Worm (Caenorhabditis elegans): ENCODE data around the gene R11D1.13.

The R11D1.13 gene

DNA sequence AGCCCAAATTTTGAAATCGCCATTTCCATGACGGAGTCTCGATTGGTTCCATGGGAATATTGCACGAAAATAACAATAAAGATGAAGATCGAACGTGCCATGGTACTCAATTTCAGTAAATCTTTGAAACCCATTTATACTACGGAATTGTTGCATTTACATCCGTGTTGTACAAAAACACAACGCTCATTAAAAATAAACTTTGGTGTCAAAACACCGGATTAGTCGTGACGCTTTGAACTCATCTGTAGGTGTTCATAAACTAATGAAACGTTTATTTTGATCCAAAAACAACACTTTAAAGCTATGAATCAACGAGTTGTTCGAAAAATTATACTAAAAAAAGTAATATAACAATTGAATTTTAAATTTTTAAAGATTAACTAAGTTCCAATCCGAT is 12.8 kb upstream of the R11D1.13 start, which contains the start of gene R11D1.4:
TSS of gene R11D1.4 (minus strand) at position 101 of the 400 bp plus-strand sequence.
- no peak for TF ChIP-seq aha-1 (tag; optimal IDR thresholded peaks at IDR 0.05)
- TF ChIP-seq alr-1 (tag; optimal IDR thresholded peaks at IDR 0.05; ENCODE audit: borderline replicate concordance), result no peak
- TF ChIP-seq nhr-76 (tag; optimal IDR thresholded peaks at IDR 0.05), result no peak
- TF ChIP-seq efl-1 (optimal IDR thresholded peaks at IDR 0.05), result no peak
- no peak for TF ChIP-seq efl-1 (GFP tag; optimal IDR thresholded peaks at IDR 0.05 in 1 of 2)
- no peak for TF ChIP-seq mdl-1 (tag; optimal IDR thresholded peaks at IDR 0.05)
- no peak for TF ChIP-seq fkh-10 (GFP tag; optimal IDR thresholded peaks at IDR 0.05)
- TF ChIP-seq lin-14 (GFP tag; optimal IDR thresholded peaks at IDR 0.05), result no peak
- no peak for TF ChIP-seq ceh-63 (GFP tag; optimal IDR thresholded peaks at IDR 0.05)
- no peak for TF ChIP-seq lsy-2 (tag; optimal IDR thresholded peaks at IDR 0.05)
- no peak for TF ChIP-seq ceh-82 (tag; optimal IDR thresholded peaks at IDR 0.05)
- TF ChIP-seq F16B12.6 (tag; optimal IDR thresholded peaks at IDR 0.05), result no peak
- no peak for TF ChIP-seq C16A3.4 (tag; optimal IDR thresholded peaks at IDR 0.05)
- TF ChIP-seq fkh-4 (tag; optimal IDR thresholded peaks at IDR 0.05; ENCODE audit: borderline replicate concordance), result no peak
- no peak for TF ChIP-seq unc-86 (tag; optimal IDR thresholded peaks at IDR 0.05)
- TF ChIP-seq hlh-4 (tag; optimal IDR thresholded peaks at IDR 0.05), result no peak
- no peak for TF ChIP-seq sup-37 (GFP tag; optimal IDR thresholded peaks at IDR 0.05)
- TF ChIP-seq lin-39 (tag; optimal IDR thresholded peaks at IDR 0.05), result no peak

DNA sequence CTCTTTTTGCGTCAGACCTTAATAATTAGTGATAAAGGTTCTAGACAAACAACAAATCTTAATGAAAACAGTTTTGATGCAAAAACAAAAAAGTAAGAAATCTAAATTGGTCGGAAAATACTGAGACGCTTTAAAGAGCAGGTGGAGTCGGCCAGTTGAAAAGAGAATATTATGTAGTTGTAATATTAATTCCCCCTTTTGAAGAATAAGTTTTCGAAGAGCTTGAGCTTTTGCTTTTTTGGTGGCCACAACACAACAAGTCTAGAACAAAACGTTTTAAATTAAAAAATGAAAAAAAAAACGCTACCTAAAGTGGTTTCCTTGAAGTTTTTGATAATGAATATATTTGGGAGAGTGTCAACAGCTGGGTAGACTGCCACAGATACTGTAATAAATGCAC is 10.5 kb upstream of the R11D1.13 start, which contains the start of gene str-178:
TSS of gene str-178 (minus strand) at position 101 of the 400 bp plus-strand sequence.
- no peak for TF ChIP-seq rnt-1 (tag; optimal IDR thresholded peaks at IDR 0.05)
- no peak for TF ChIP-seq swsn-7 (tag; optimal IDR thresholded peaks at IDR 0.05)
- TF ChIP-seq lin-35 (GFP tag; optimal IDR thresholded peaks at IDR 0.05), result no peak
- TF ChIP-seq isw-1 (GFP tag; IDR thresholded peaks at IDR 0.05), result no peak
- no peak for TF ChIP-seq tlp-1 (tag; optimal IDR thresholded peaks at IDR 0.05)
- TF ChIP-seq hpl-2 (GFP tag; optimal IDR thresholded peaks at IDR 0.05), result no peak
- TF ChIP-seq lin-15B (tag; optimal IDR thresholded peaks at IDR 0.05), result no peak
- TF ChIP-seq C16A3.4 (tag; optimal IDR thresholded peaks at IDR 0.05), result no peak
- TF ChIP-seq mep-1 (tag; optimal IDR thresholded peaks at IDR 0.05), result no peak

DNA sequence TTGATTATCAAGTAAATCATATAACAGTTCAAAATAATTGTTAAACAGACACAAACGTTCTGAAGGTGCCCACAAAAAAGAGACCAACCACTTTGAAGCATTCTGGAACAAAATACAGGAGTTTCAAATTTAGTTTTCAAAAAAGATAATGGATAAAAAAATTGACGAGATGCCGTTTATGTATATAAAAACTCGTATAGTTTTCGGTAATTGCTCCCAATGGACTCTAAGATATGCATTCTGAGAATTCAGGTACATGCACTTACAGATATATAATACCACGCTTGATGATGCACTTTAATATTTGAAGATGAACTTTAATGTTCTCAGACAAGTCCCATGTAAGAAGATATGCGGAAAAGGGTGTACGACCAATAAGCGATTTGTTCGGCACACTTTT is 8.3 kb upstream of the R11D1.13 start, which contains the start of gene str-181:
TSS of gene str-181 (minus strand) at position 101 of the 400 bp plus-strand sequence.
- TF ChIP-seq nhr-28 (tag; optimal IDR thresholded peaks at IDR 0.05) (no peak), dsc-1 (tag; optimal IDR thresholded peaks at IDR 0.05) (no peak), lin-15B (tag; optimal IDR thresholded peaks at IDR 0.05) (no peak), nhr-85 (tag) (no peak), blmp-1 (tag; optimal IDR thresholded peaks at IDR 0.05) (no peak), mab-9 (GFP tag; IDR thresholded peaks at IDR 0.05) (no peak), zag-1 (tag; optimal IDR thresholded peaks at IDR 0.05) (no peak), ama-1 (optimal IDR thresholded peaks at IDR 0.05) (no peak), nhr-12 (tag; optimal IDR thresholded peaks at IDR 0.05) (no peak), isw-1 (GFP tag; IDR thresholded peaks at IDR 0.05) (no peak), C34B4.2 (tag; optimal IDR thresholded peaks at IDR 0.05) (no peak), lir-3 (tag; optimal IDR thresholded peaks at IDR 0.05; ENCODE audit: poor library complexity) (no peak)

DNA sequence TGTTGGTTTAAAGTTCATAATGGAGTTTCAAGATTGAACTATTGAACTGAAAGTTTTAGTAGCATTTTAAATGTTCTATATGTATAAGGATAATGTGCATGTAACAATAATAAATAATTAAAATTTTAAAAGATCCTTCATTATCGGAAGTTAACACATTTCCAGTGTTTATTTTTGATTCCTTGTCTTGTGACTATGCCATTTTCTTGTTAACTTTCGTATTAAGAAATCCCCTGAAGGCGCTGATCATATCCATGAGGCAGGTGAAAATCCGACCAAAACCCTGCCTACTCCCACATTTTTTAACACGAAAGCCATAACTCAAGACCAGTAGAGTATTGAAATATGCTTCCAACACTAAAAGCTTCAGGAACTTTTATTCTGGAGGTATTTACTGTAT is 7.2 kb upstream of the R11D1.13 start, which contains the start of gene R11D1.7:
TSS of gene R11D1.7 (plus strand) at position 301 of the 400 bp plus-strand sequence.
- TF ChIP-seq irx-1 (tag; optimal IDR thresholded peaks at IDR 0.05), result no peak
- TF ChIP-seq egl-27 (tag; optimal IDR thresholded peaks at IDR 0.05), result no peak
- peak; percentile 68 for TF ChIP-seq hlh-4 (tag; optimal IDR thresholded peaks at IDR 0.05)
